Worm (Caenorhabditis elegans): Measurements from ENCODE around the gene F17E9.5.
"Not testable (repeated sequence)": the region's sequence is repeated elsewhere in the genome, so short reads cannot be mapped to it uniquely, and the experiment has no call there.

F17E9.5 gene

DNA sequence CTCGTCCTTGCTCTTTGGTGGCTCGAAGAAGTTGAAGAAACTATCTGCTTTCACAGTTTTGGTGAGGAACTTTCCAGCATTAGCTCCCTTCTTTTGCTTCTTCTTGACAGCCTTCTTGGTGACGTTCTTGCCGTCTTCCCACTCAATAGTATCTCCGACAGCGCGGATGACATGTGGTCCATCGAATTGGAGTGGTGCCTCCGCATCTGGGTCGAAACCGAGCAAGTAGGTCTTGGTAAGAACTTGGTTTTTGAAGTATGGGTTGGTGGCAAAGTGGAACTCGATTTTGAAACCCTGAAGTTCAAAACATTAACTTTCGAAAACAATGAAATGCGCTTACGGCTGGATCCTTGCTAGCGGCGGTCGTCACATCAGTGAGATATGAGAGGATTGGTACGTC lies 32.7 kb downstream of the F17E9.5 start:
- TF ChIP-seq hmbx-1 (tag; optimal IDR thresholded peaks at IDR 0.05) (no peak), ceh-13 (GFP tag; optimal IDR thresholded peaks at IDR 0.05) (no peak), sea-1 (GFP tag; conservative IDR thresholded peaks at IDR 0.05) (no peak), scrt-1 (GFP tag; IDR thresholded peaks at IDR 0.05) (no peak), ets-7 (tag; optimal IDR thresholded peaks at IDR 0.05) (no peak), hmg-4 (GFP tag; optimal IDR thresholded peaks at IDR 0.05) (no peak), B0310.2 (tag; optimal IDR thresholded peaks at IDR 0.05) (no peak), tra-4 (tag; optimal IDR thresholded peaks at IDR 0.05) (no peak), tbx-11 (GFP tag; IDR thresholded peaks at IDR 0.05) (no peak), aly-1 (tag; optimal IDR thresholded peaks at IDR 0.05) (no peak), flt-1 (GFP tag; IDR thresholded peaks at IDR 0.05) (no peak), hnd-1 (tag; optimal IDR thresholded peaks at IDR 0.05) (no peak), ama-1 (optimal IDR thresholded peaks at IDR 0.05) (no peak), F13C5.2 (tag; optimal IDR thresholded peaks at IDR 0.05) (no peak), ceh-36 (tag; optimal IDR thresholded peaks at IDR 0.05) (no peak), tbx-37 (GFP tag; conservative IDR thresholded peaks at IDR 0.05) (no peak), pes-1 (GFP tag; IDR thresholded peaks at IDR 0.05) (no peak)

DNA sequence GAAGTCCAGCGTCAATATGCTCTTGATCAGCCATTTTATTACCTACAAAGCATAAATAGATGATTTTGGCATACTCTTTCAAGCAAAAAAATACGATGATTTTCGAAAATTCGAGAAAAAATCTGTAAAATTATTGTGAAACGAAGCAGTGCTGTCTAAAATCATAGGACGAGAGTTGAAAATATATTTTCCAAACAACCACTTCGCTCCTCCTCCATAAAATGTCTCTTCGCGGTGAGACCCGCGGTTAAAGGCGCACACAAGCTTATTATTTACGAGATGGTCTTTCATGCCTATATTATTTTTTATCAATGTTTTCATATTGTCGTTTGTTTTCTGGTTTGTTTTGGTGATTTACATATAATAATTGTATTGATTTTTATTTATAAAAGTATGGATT lies 33.7 kb downstream of the F17E9.5 start, which contains the start of gene nap-1:
Gene nap-1, minus strand, starts transcription at position 42 of the 400 bp plus-strand sequence.
- TF ChIP-seq ama-1 (optimal IDR thresholded peaks at IDR 0.05) (no peak), flt-1 (GFP tag; IDR thresholded peaks at IDR 0.05) (no peak), sea-1 (GFP tag; conservative IDR thresholded peaks at IDR 0.05) (no peak), pes-1 (GFP tag; IDR thresholded peaks at IDR 0.05) (no peak), ets-7 (tag; optimal IDR thresholded peaks at IDR 0.05) (no peak), ceh-36 (tag; optimal IDR thresholded peaks at IDR 0.05) (no peak), hnd-1 (tag; optimal IDR thresholded peaks at IDR 0.05) (no peak), B0310.2 (tag; optimal IDR thresholded peaks at IDR 0.05) (no peak), ceh-13 (GFP tag; optimal IDR thresholded peaks at IDR 0.05) (no peak), F13C5.2 (tag; optimal IDR thresholded peaks at IDR 0.05) (no peak), hmg-4 (GFP tag; optimal IDR thresholded peaks at IDR 0.05) (no peak), aly-1 (tag; optimal IDR thresholded peaks at IDR 0.05) (no peak), tra-4 (tag; optimal IDR thresholded peaks at IDR 0.05) (no peak), hmbx-1 (tag; optimal IDR thresholded peaks at IDR 0.05) (no peak), scrt-1 (GFP tag; IDR thresholded peaks at IDR 0.05) (no peak)

DNA sequence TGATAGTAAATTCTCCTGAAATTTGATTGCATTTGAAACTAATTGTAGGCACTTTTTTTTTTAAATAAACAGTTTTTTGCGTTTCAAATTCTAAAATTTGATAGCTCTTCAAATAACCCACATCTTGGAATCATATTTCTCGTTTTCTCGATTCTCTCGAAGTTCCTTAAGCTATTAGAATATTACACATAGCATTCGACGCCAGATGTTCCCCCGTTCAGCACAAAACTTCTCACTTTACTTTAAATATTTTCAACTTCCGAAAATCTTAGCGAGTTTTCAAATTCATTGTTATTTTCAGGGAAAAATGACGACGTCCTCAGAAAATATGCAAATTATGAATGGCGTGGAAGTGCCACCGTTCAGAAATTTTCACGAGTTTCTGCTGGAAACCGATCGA lies 34.1 kb downstream of the F17E9.5 start, which contains the start of gene praf-3:
Gene praf-3, plus strand, starts transcription at position 301 of the 400 bp plus-strand sequence.
- no peak for TF ChIP-seq tbx-11 (GFP tag; IDR thresholded peaks at IDR 0.05)

DNA sequence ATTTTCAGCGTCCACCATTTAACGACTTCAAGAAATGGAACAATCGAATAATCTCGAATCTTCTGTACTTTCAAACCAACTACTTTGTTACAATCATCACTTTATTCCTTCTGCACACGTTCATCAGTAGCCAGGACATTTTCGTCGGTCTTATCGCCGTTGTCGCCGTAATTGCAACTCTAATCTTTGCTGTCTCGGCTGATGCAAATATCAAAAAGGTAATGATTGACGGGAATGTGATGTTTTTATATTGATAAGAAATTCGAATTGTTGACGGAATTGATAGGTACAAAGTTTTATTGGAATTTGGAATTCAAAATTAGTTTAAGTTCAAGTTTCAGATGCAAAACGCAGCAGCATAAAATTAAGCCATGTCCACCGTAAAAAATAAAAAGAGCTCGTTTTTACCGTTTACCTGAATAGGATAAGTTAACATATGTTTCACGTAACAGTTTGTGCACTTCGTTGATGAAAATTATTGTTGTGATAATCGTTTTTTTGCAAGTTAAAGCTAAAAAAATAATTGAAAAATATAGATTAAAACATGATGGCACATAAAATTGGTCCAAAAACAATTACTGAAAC lies 34.7 kb downstream of the F17E9.5 start:
- TF ChIP-seq flt-1 (GFP tag; IDR thresholded peaks at IDR 0.05) (no peak), pes-1 (GFP tag; IDR thresholded peaks at IDR 0.05) (no peak), sea-1 (GFP tag; conservative IDR thresholded peaks at IDR 0.05) (no peak)

DNA sequence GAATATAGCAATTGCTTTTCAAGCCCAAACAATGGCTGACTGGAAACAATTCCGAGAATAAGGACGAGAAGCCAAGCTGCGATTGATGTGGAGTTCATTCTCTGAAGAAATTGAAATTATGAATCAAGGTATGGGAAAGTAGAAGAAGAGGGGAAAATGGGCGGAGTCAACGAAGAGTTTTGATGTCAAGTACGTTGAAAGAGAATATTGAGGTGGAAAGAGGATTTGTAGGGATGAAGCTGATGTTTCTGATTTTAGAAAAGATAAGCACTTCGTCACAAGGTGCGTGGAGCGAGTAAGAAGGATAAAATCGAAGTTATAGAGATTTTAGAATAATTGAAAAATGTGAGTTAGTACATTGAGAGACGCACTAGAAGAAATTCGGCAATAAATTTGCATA lies 37.1 kb downstream of the F17E9.5 start, which contains the start of gene D2096.9:
Gene D2096.9, minus strand, starts transcription at position 101 of the 400 bp plus-strand sequence.
- TF ChIP-seq F13C5.2 (tag; optimal IDR thresholded peaks at IDR 0.05) (no peak), aly-1 (tag; optimal IDR thresholded peaks at IDR 0.05) (no peak), tbx-11 (GFP tag; IDR thresholded peaks at IDR 0.05) (no peak), scrt-1 (GFP tag; IDR thresholded peaks at IDR 0.05) (no peak), sea-1 (GFP tag; conservative IDR thresholded peaks at IDR 0.05) (no peak), tra-4 (tag; optimal IDR thresholded peaks at IDR 0.05) (no peak), flt-1 (GFP tag; IDR thresholded peaks at IDR 0.05) (no peak), ceh-13 (GFP tag; optimal IDR thresholded peaks at IDR 0.05) (no peak), hmbx-1 (tag; optimal IDR thresholded peaks at IDR 0.05) (no peak), ceh-36 (tag; optimal IDR thresholded peaks at IDR 0.05) (no peak), tbx-37 (GFP tag; conservative IDR thresholded peaks at IDR 0.05) (no peak), hmg-4 (GFP tag; optimal IDR thresholded peaks at IDR 0.05) (no peak), ama-1 (optimal IDR thresholded peaks at IDR 0.05) (no peak), hnd-1 (tag; optimal IDR thresholded peaks at IDR 0.05) (no peak), pes-1 (GFP tag; IDR thresholded peaks at IDR 0.05) (no peak), B0310.2 (tag; optimal IDR thresholded peaks at IDR 0.05) (no peak), ets-7 (tag; optimal IDR thresholded peaks at IDR 0.05) (no peak)

DNA sequence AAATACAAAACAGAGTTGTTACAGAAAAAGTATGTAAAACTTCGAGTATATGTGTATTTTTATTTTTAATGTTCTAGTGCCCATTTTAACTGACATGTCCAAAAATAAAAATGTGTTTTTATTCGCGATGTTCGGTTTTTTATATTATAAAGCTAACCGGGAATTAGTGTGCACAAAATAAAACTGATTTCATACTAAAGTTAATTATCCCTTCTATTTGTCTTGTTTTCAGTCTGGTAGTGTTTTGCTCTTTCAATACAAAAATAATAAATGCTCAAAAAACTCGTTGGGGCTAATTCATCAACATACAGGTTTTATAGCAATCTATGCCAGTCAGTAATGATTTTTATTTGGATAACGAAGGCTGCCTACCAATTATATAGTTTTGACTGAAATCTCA lies 39.1 kb downstream of the F17E9.5 start:
- TF ChIP-seq aly-1 (tag; optimal IDR thresholded peaks at IDR 0.05) (no peak), B0310.2 (tag; optimal IDR thresholded peaks at IDR 0.05) (no peak), hmg-4 (GFP tag; optimal IDR thresholded peaks at IDR 0.05) (no peak), pes-1 (GFP tag; IDR thresholded peaks at IDR 0.05) (no peak), tra-4 (tag; optimal IDR thresholded peaks at IDR 0.05) (no peak), sea-1 (GFP tag; conservative IDR thresholded peaks at IDR 0.05) (no peak), ama-1 (optimal IDR thresholded peaks at IDR 0.05) (no peak), flt-1 (GFP tag; IDR thresholded peaks at IDR 0.05) (no peak), hmbx-1 (tag; optimal IDR thresholded peaks at IDR 0.05) (no peak), ceh-13 (GFP tag; optimal IDR thresholded peaks at IDR 0.05) (no peak), ceh-36 (tag; optimal IDR thresholded peaks at IDR 0.05) (no peak), scrt-1 (GFP tag; IDR thresholded peaks at IDR 0.05) (no peak), tbx-11 (GFP tag; IDR thresholded peaks at IDR 0.05) (no peak), hnd-1 (tag; optimal IDR thresholded peaks at IDR 0.05) (no peak), F13C5.2 (tag; optimal IDR thresholded peaks at IDR 0.05) (no peak), ets-7 (tag; optimal IDR thresholded peaks at IDR 0.05) (no peak)

DNA sequence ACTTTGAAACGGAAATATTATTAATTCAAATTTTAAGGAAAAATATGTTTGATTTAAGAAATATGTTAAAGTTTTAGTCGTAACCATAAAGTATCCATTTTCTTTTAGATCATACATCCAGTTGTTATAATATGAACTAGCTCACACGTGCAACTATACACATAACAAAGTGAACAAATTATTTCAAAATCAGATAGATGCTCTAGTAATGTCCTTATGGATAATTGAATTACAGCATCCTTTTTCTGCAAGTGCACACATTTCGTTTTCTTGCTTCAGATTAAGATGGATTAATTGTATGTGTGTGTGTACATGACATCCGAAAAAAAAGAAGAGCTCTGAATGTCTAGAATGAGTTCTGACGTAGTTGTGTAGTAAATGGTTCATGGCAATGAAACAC lies 40.0 kb downstream of the F17E9.5 start:
- no peak for TF ChIP-seq aly-1 (tag; optimal IDR thresholded peaks at IDR 0.05)

DNA sequence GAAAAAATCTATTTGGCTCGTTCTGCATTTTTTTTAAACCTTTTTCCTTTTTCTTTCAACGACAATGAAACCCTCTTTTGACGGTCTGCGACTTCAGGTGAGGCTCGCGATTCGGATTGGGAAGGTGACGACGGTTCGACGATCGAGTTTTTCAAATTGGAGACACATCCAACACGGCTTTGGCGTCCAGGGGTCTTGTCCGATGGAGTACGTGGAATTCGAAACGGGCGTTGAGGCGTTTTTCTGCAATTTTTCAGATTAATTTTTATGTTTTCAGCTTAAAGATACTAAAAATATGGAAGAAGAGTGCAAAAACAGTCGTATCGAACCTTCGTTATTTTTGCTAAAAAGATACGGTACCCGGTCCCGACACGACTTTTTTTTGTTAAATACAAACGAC lies 43.5 kb downstream of the F17E9.5 start, which contains the start of gene D2096.10:
Gene D2096.10, minus strand, starts transcription at position 101 of the 400 bp plus-strand sequence.
- not testable (repeated sequence) for TF ChIP-seq hmbx-1 (tag; optimal IDR thresholded peaks at IDR 0.05); tbx-37 (GFP tag; conservative IDR thresholded peaks at IDR 0.05); ceh-13 (GFP tag; optimal IDR thresholded peaks at IDR 0.05)
